Worm (Caenorhabditis elegans): Measurements from ENCODE around the gene F35E12.10.

F35E12.10 gene

ce11 chrV:13789362-13789761 lies 40.8 kb upstream of the F35E12.10 start:
- TF ChIP-seq ztf-4 (tag; optimal IDR thresholded peaks at IDR 0.05): peak; percentile 88
- TF ChIP-seq C34F6.9 (tag; optimal IDR thresholded peaks at IDR 0.05): peak; percentile 92
- peak; percentile 72 for TF ChIP-seq zag-1 (tag; optimal IDR thresholded peaks at IDR 0.05)
- TF ChIP-seq nhr-129 (tag; optimal IDR thresholded peaks at IDR 0.05): peak; percentile 97
- TF ChIP-seq unc-62 (GFP tag; optimal IDR thresholded peaks at IDR 0.05): no peak
- TF ChIP-seq nhr-11 (tag; optimal IDR thresholded peaks at IDR 0.05): no peak
- TF ChIP-seq nhr-23 (tag; optimal IDR thresholded peaks at IDR 0.05): no peak
- peak; percentile 81 for TF ChIP-seq snpc-4 (tag; optimal IDR thresholded peaks at IDR 0.05)
- no peak for TF ChIP-seq nhr-12 (tag; optimal IDR thresholded peaks at IDR 0.05)
- peak; percentile 44 to 87 for TF ChIP-seq lsy-2 (tag; optimal IDR thresholded peaks at IDR 0.05)
- TF ChIP-seq lin-39 (tag; optimal IDR thresholded peaks at IDR 0.05): no peak
- TF ChIP-seq sma-3 (GFP tag; optimal IDR thresholded peaks at IDR 0.05): peak; percentile 58
- no peak for TF ChIP-seq nhr-10 (tag; optimal IDR thresholded peaks at IDR 0.05)
- no peak for TF ChIP-seq dmd-4 (tag; optimal IDR thresholded peaks at IDR 0.05)
- TF ChIP-seq nhr-237 (tag; optimal IDR thresholded peaks at IDR 0.05): no peak
- TF ChIP-seq ztf-1 (GFP tag; conservative IDR thresholded peaks at IDR 0.05): no peak
- peak; percentile 71 to 80 for TF ChIP-seq mdl-1 (tag; optimal IDR thresholded peaks at IDR 0.05)
- TF ChIP-seq blmp-1 (tag; optimal IDR thresholded peaks at IDR 0.05; ENCODE audit: insufficient read depth): peak; percentile 41
- peak; percentile 56 for TF ChIP-seq sem-4 (tag; optimal IDR thresholded peaks at IDR 0.05)
- TF ChIP-seq crh-2 (tag; optimal IDR thresholded peaks at IDR 0.05): peak; percentile 87
- TF ChIP-seq unc-55 (GFP tag; optimal IDR thresholded peaks at IDR 0.05): peak; percentile 96
- no peak for TF ChIP-seq peb-1 (tag; optimal IDR thresholded peaks at IDR 0.05)
- peak; percentile 90 for TF ChIP-seq lin-13 (GFP tag; optimal IDR thresholded peaks at IDR 0.05)
- no peak for TF ChIP-seq nhr-77 (tag; optimal IDR thresholded peaks at IDR 0.05)
- TF ChIP-seq nhr-21 (tag; optimal IDR thresholded peaks at IDR 0.05): peak; percentile 74
- TF ChIP-seq mab-5 (tag; optimal IDR thresholded peaks at IDR 0.05): peak; percentile 70
- peak; percentile 88 for TF ChIP-seq fos-1 (tag; optimal IDR thresholded peaks at IDR 0.05)
- TF ChIP-seq ztf-11 (tag; optimal IDR thresholded peaks at IDR 0.05): no peak
- TF ChIP-seq Y55F3AM.14 (GFP tag; optimal IDR thresholded peaks at IDR 0.05): peak; percentile 49
- no peak for TF ChIP-seq elt-1 (tag; optimal IDR thresholded peaks at IDR 0.05)
- TF ChIP-seq F13H6.1 (tag; optimal IDR thresholded peaks at IDR 0.05): peak; percentile 93
- peak; percentile 78 for TF ChIP-seq lin-11 (tag; optimal IDR thresholded peaks at IDR 0.05)
- no peak for TF ChIP-seq ceh-82 (tag; optimal IDR thresholded peaks at IDR 0.05)
- TF ChIP-seq mbf-1 (tag; optimal IDR thresholded peaks at IDR 0.05): no peak
- peak; percentile 74 for TF ChIP-seq nhr-25 (tag; optimal IDR thresholded peaks at IDR 0.05)
- peak; percentile 61 for TF ChIP-seq egl-27 (tag; optimal IDR thresholded peaks at IDR 0.05)
- no peak for TF ChIP-seq unc-39 (tag; optimal IDR thresholded peaks at IDR 0.05)
- no peak for TF ChIP-seq aly-2 (tag; optimal IDR thresholded peaks at IDR 0.05)
- TF ChIP-seq R02D3.7 (tag; optimal IDR thresholded peaks at IDR 0.05): no peak
- TF ChIP-seq ama-1 (optimal IDR thresholded peaks at IDR 0.05): peak; percentile 67
- TF ChIP-seq nhr-6 (tag; optimal IDR thresholded peaks at IDR 0.05): no peak
- TF ChIP-seq ZK546.5 (tag; optimal IDR thresholded peaks at IDR 0.05): no peak
- peak; percentile 69 for TF ChIP-seq skn-1 (tag; optimal IDR thresholded peaks at IDR 0.05)
- TF ChIP-seq sma-9 (GFP tag; optimal IDR thresholded peaks at IDR 0.05): peak; percentile 88
- TF ChIP-seq sma-9 (tag; optimal IDR thresholded peaks at IDR 0.05): no peak
- TF ChIP-seq elt-3 (tag; optimal IDR thresholded peaks at IDR 0.05): no peak
- peak; percentile 68 for TF ChIP-seq gmeb-1 (tag; optimal IDR thresholded peaks at IDR 0.05)
- peak; percentile 23 for TF ChIP-seq ceh-16 (tag; optimal IDR thresholded peaks at IDR 0.05)
- peak; percentile 70 for TF ChIP-seq alr-1 (tag; optimal IDR thresholded peaks at IDR 0.05)
